Worm (Caenorhabditis elegans) whole organism, L1 larva: ENCODE data around the gene F20D6.12.

Experiments
- C16A3.4 ChIP-seq: fragments of 150-350 bp; optimal IDR thresholded peaks from 2 replicates; lab custom pipeline; 2014; ENCODE audit warnings: missing biosample characterization, missing genetic modification characterization
- ama-1 ChIP-seq: fragments of 150-350 bp; optimal IDR thresholded peaks from 2 replicates; lab custom pipeline; 2014
- fkh-4 ChIP-seq: sonication (generic microtip); optimal IDR thresholded peaks from 2 replicates; lab custom pipeline; 2016; ENCODE audit warnings: missing compliant biosample characterization, missing genetic modification characterization, borderline replicate concordance
- fkh-8 ChIP-seq: sonication (generic microtip); optimal IDR thresholded peaks from 2 replicates; lab custom pipeline; 2016; ENCODE audit warnings: mild to moderate bottlenecking, missing genetic modification characterization, missing compliant biosample characterization
- nhr-11 ChIP-seq: fragments of 150-350 bp; optimal IDR thresholded peaks from 2 replicates; lab custom pipeline; 2014; ENCODE audit warnings: missing biosample characterization, missing genetic modification characterization
- nhr-77 ChIP-seq: fragments of 150-350 bp; optimal IDR thresholded peaks from 2 replicates; lab custom pipeline; 2014; ENCODE audit warnings: missing biosample characterization, missing genetic modification characterization
- pag-3 ChIP-seq: sonication (generic microtip); optimal IDR thresholded peaks from 2 replicates; lab custom pipeline; 2017; ENCODE audit warnings: missing genetic modification characterization, mild to moderate bottlenecking, missing compliant biosample characterization, antibody characterized with exemption, borderline replicate concordance; ENCODE audit not compliant: insufficient read depth
- rnt-1 ChIP-seq: sonication (generic microtip); optimal IDR thresholded peaks from 2 replicates; lab custom pipeline; 2016; ENCODE audit warnings: mild to moderate bottlenecking, missing genetic modification characterization, moderate library complexity, missing compliant biosample characterization
- skn-1 ChIP-seq: fragments of 150-350 bp; optimal IDR thresholded peaks from 2 replicates; lab custom pipeline; 2014; ENCODE audit warnings: missing biosample characterization, missing genetic modification characterization
- unc-98 ChIP-seq: fragments of 200-800 bp; sonication (Bioruptor generic); IDR thresholded peaks from 2 replicates; pipeline ENCODE4 v1.3.6; 2022; ENCODE audit warnings: missing genetic modification characterization, missing compliant biosample characterization

- TF ChIP-seq ama-1 (lab: Kevin White, UChicago) (no peak), nhr-11 (tag; lab: Kevin White, UChicago) (no peak), nhr-77 (tag; lab: Kevin White, UChicago) (no peak), C16A3.4 (tag; lab: Kevin White, UChicago) (no peak), skn-1 (tag; lab: Kevin White, UChicago) (no peak), unc-98 (GFP tag; lab: Robert Waterston, UW) (no peak), rnt-1 (tag; lab: Kevin White, UChicago) (no peak), fkh-8 (tag; lab: Kevin White, UChicago) (no peak), fkh-4 (no peak), pag-3 (no peak)
Observed at ce11 chrV:8223417-8223816, 33.5 kb upstream of the F20D6.12 start.
